Fruit fly (Drosophila melanogaster): ENCODE data around the gene gb.
A peak's percentile ranks its signal among the peaks of the same experiment; 100 is the strongest.

Gene gb

DNA sequence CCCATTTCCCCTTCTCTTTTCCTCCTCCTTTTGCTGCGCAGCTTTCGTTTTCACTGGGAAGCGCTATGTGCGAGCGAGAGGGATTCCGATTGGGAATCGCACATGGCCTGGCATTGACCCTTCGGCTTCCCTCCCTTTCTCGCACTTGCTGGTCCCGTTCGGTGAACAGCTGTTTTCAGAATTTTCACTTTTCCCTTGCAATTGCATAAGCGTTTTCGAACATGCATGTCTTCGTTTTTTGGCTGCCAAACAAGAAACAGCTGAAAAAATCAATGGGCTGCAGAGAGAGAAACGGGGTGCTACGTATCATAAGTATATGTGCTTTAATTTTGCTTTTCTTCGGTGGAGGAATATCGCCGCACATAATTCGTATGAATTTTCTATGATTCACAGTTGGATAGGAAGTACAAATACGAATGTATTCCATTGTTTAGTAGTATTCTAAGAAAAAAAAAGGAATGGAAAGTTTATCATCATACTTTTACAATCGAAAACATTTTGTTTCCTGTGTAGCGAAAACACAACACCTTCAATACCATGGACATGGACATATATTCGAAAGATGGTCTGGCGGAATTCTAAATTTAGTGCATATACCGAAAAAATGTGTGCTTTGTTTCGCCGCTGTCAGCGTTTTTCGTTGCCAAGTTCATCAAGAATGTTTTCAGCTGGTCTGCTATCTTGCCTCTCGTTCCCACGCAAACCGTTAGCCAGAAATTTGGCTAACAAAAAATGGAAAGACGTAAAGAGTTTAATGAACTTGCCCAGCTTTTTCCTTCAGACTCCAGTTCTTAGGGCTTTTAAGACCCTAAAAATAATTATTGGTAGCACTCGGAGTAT, 40.3 kb upstream of the gb start:
- no peak for TF ChIP-seq CrebA (GFP tag; optimal IDR thresholded peaks at IDR 0.05; ENCODE audit: borderline replicate concordance)
- peak; percentile 64 for TF ChIP-seq ey (GFP tag; optimal IDR thresholded peaks at IDR 0.05)
- peak; percentile 35 for TF ChIP-seq psq (GFP tag; optimal IDR thresholded peaks at IDR 0.05)
- TF ChIP-seq HLH106 (tag; optimal IDR thresholded peaks at IDR 0.05) = peak; percentile 73
- no peak for TF ChIP-seq Dfd (GFP tag; optimal IDR thresholded peaks at IDR 0.05)
- peak; percentile 51 for TF ChIP-seq dmrt93B (GFP tag; optimal IDR thresholded peaks at IDR 0.05)
- TF ChIP-seq CG9705 (GFP tag; optimal IDR thresholded peaks at IDR 0.05) = peak; percentile 49
- peak; percentile 42 for TF ChIP-seq OdsH (GFP tag; optimal IDR thresholded peaks at IDR 0.05)
- no peak for TF ChIP-seq Rel (GFP tag; optimal IDR thresholded peaks at IDR 0.05)
- no peak for TF ChIP-seq Rel (tag; optimal IDR thresholded peaks at IDR 0.05)
- TF ChIP-seq lola (GFP tag; optimal IDR thresholded peaks at IDR 0.05) = no peak
- TF ChIP-seq woc (GFP tag; optimal IDR thresholded peaks at IDR 0.05) = peak; percentile 45
- TF ChIP-seq h (GFP tag; optimal IDR thresholded peaks at IDR 0.05) = peak; percentile 53
- TF ChIP-seq Hnf4 (GFP tag; optimal IDR thresholded peaks at IDR 0.05) = peak; percentile 29
- TF ChIP-seq tai (GFP tag; optimal IDR thresholded peaks at IDR 0.05) = no peak
- peak; percentile 37 for TF ChIP-seq CG32264 (GFP tag; optimal IDR thresholded peaks at IDR 0.05)
- TF ChIP-seq Sp1 (GFP tag; optimal IDR thresholded peaks at IDR 0.05) = peak; percentile 65
- TF ChIP-seq fru (GFP tag; optimal IDR thresholded peaks at IDR 0.05) = peak; percentile 76
- peak; percentile 57 for TF ChIP-seq rgr (GFP tag; optimal IDR thresholded peaks at IDR 0.05)
- TF ChIP-seq br (GFP tag; optimal IDR thresholded peaks at IDR 0.05) = peak; percentile 76
- peak; percentile 43 for TF ChIP-seq brk (GFP tag; optimal IDR thresholded peaks at IDR 0.05)
- peak in 1 of 2 experiments; percentile 62 for TF ChIP-seq foxo (GFP tag; optimal IDR thresholded peaks at IDR 0.05)

DNA sequence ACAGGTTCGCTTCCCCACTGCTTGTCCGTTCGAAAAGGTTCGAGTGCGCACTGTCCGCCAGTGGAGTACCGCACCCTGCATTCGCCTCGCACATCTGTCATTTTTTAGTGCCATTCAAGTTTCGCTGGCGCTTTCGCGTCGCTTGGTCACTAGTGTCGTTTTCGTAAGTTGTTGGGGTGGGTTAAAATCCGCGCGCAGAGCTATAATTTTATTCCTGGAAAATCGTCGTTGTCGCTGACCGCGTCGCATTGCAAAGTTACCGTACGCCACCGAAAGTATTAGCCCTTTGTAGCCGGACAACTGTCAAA, 39.4 kb upstream of the gb start, which contains the start of gene Men-b:
TSS of gene Men-b (plus strand) at position 147 of the 308 bp plus-strand sequence.
- TF ChIP-seq Hr83 (GFP tag; optimal IDR thresholded peaks at IDR 0.05; ENCODE audit: poor library complexity, severe bottlenecking) (peak; percentile 52), foxo (GFP tag; optimal IDR thresholded peaks at IDR 0.05) (no peak), Myc (optimal IDR thresholded peaks at IDR 0.05) (peak; percentile 92)

DNA sequence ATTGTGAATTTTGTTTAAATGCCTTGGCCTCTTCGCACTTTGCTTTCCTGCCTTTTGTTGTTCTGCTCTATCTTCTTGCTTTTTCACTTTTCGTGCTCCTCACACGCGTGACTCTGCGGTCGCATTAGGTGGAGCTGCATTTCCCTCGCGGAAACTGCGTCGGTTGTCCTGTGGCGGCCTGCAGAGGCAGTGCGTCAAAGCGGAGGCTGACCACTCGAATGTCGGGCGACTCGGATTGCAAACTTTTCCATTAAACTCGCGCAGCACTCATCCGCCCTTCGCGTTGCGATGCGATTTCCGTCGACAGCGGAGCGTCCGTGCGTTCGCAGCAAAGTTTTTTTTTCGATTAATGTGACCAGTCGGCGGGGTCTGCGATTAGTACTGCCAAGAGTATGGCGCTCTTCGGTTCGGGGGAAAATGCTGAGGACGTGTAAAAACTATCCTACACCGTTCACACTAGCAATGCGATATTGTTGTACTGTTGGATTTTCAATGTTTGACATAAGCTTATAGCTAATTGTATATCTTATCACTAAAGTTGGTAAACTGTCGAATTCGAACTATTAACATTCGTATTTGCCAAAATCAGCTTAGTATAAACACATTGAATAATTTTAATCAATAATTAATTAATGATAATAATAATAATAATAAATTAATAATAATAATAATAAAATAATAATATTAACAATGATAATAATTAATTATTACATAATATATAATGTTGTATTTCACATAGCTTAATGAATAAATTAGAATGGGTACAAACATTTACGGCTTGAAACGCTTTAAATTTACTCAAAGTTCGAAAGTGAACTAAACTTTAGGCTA, 38.8 kb upstream of the gb start, which contains the start of gene CG6051:
TSS of gene CG6051 (minus strand) at position 385 of the 831 bp plus-strand sequence.
- TF ChIP-seq HLH106 (tag; optimal IDR thresholded peaks at IDR 0.05) (peak; percentile 43), Mio (GFP tag; optimal IDR thresholded peaks at IDR 0.05) (no peak), Hr78 (GFP tag; optimal IDR thresholded peaks at IDR 0.05) (peak; percentile 59), N (GFP tag; optimal IDR thresholded peaks at IDR 0.05) (peak; percentile 91), Hnf4 (GFP tag; optimal IDR thresholded peaks at IDR 0.05) (peak; percentile 30), psq (GFP tag; optimal IDR thresholded peaks at IDR 0.05) (peak; percentile 9), woc (GFP tag; optimal IDR thresholded peaks at IDR 0.05) (peak; percentile 61), dl (GFP tag; optimal IDR thresholded peaks at IDR 0.05; ENCODE audit: insufficient read depth in 1 of 2, partially characterized antibody in 2 of 2) (no peak), fru (GFP tag; optimal IDR thresholded peaks at IDR 0.05) (no peak), foxo (GFP tag; optimal IDR thresholded peaks at IDR 0.05) (peak in 1 of 2 experiments; percentile 16), Jra (GFP tag; optimal IDR thresholded peaks at IDR 0.05) (no peak), CG9705 (GFP tag; optimal IDR thresholded peaks at IDR 0.05) (no peak), CG32264 (GFP tag; optimal IDR thresholded peaks at IDR 0.05) (no peak), tai (GFP tag; optimal IDR thresholded peaks at IDR 0.05) (no peak), Sp1 (GFP tag; optimal IDR thresholded peaks at IDR 0.05) (peak; percentile 53), brk (GFP tag; optimal IDR thresholded peaks at IDR 0.05) (no peak), pan (optimal IDR thresholded peaks at IDR 0.05) (no peak), rgr (GFP tag; optimal IDR thresholded peaks at IDR 0.05) (peak; percentile 21), Rel (GFP tag; optimal IDR thresholded peaks at IDR 0.05) (no peak), Rel (tag; optimal IDR thresholded peaks at IDR 0.05) (peak; percentile 43), Hr83 (GFP tag; optimal IDR thresholded peaks at IDR 0.05; ENCODE audit: poor library complexity, severe bottlenecking) (peak; percentile 49), Abd-B (GFP tag; optimal IDR thresholded peaks at IDR 0.05) (peak; percentile 13), h (GFP tag; optimal IDR thresholded peaks at IDR 0.05) (peak; percentile 47), lola (GFP tag; optimal IDR thresholded peaks at IDR 0.05) (no peak), Dif (GFP tag; optimal IDR thresholded peaks at IDR 0.05; ENCODE audit: partially characterized antibody) (peak; percentile 35), jim (GFP tag; optimal IDR thresholded peaks at IDR 0.05) (no peak)
